Worm (Caenorhabditis elegans) whole organism, L1 larva: ENCODE results near the gene wrt-2.
A peak's percentile ranks its signal among the peaks of the same experiment; 100 is the strongest.

Source experiments
- C04F5.9 ChIP-seq: sonication (generic microtip); optimal IDR thresholded peaks from 2 replicates; lab custom pipeline; 2016; ENCODE audit warnings: missing genetic modification characterization, missing compliant biosample characterization
- Y116A8C.19 ChIP-seq: sonication (generic microtip); optimal IDR thresholded peaks from 2 replicates; lab custom pipeline; 2016; ENCODE audit warnings: missing compliant biosample characterization, missing genetic modification characterization, borderline replicate concordance
- aha-1 ChIP-seq: fragments of 150-350 bp; optimal IDR thresholded peaks from 2 replicates; lab custom pipeline; 2014; ENCODE audit warnings: missing biosample characterization, missing genetic modification characterization
- alr-1 ChIP-seq: fragments of 200-800 bp; sonication (Bioruptor generic); optimal IDR thresholded peaks from 2 replicates; lab custom pipeline; 2018; ENCODE audit warnings: borderline replicate concordance, mild to moderate bottlenecking, missing genetic modification characterization, missing compliant biosample characterization
- aly-2 ChIP-seq: fragments of 150-350 bp; optimal IDR thresholded peaks from 2 replicates; lab custom pipeline; 2014; ENCODE audit warnings: missing biosample characterization, missing genetic modification characterization
- ama-1 ChIP-seq: fragments of 150-350 bp; optimal IDR thresholded peaks from 2 replicates; lab custom pipeline; 2014
- blmp-1 ChIP-seq: fragments of 150-350 bp; optimal IDR thresholded peaks from 2 replicates; lab custom pipeline; 2014; ENCODE audit warnings: missing biosample characterization, missing genetic modification characterization
- ceh-82 ChIP-seq, 3 experiments: fragments of 150-350 bp in 1 of 3; sonication (generic microtip) in 2 of 3; optimal IDR thresholded peaks; 2 replicates each; lab custom pipeline; 2014 to 2017; ENCODE audit warnings: missing biosample characterization in 3 of 3, missing genetic modification characterization in 3 of 3
- ceh-88 ChIP-seq: fragments of 200-800 bp; sonication (Bioruptor generic); IDR thresholded peaks from 2 replicates; pipeline ENCODE4 v1.3.6; 2022; ENCODE audit warnings: missing genetic modification characterization, missing compliant biosample characterization
- ces-1 ChIP-seq: fragments of 150-350 bp; optimal IDR thresholded peaks from 2 replicates; lab custom pipeline; 2014; ENCODE audit warnings: missing biosample characterization, missing genetic modification reagents, missing genetic modification characterization
- dpl-1 ChIP-seq, 3 experiments: fragments of 150-350 bp in 2 of 3; sonication (generic microtip) in 1 of 3; optimal IDR thresholded peaks; 2 replicates each; lab custom pipeline; 2014 to 2017; ENCODE audit warnings: missing biosample characterization in 3 of 3, missing genetic modification characterization in 3 of 3, missing genetic modification reagents in 3 of 3
- dsc-1 ChIP-seq: sonication (generic microtip); optimal IDR thresholded peaks from 2 replicates; lab custom pipeline; 2016; ENCODE audit warnings: mild to moderate bottlenecking, missing genetic modification characterization, missing compliant biosample characterization
- efl-1 ChIP-seq, 4 experiments: fragments of 150-350 bp; optimal IDR thresholded peaks in 3 of 4; peaks in 1 of 4; 1 replicate in 1 of 4; 2 replicates in 3 of 4; lab custom pipeline; 2014; ENCODE audit warnings: missing biosample characterization in 2 of 4, missing genetic modification characterization in 2 of 4, missing genetic modification reagents in 2 of 4
- efl-3 ChIP-seq: fragments of 200-800 bp; sonication (Bioruptor generic); optimal IDR thresholded peaks from 2 replicates; lab custom pipeline; 2018; ENCODE audit warnings: mild to moderate bottlenecking, missing genetic modification characterization, missing compliant biosample characterization
- egl-13 ChIP-seq: sonication (generic microtip); optimal IDR thresholded peaks from 2 replicates; lab custom pipeline; 2016; ENCODE audit warnings: missing genotype, missing genetic modification reagents, missing genetic modification characterization, missing compliant biosample characterization
- elt-2 ChIP-seq: sonication (generic microtip); optimal IDR thresholded peaks from 2 replicates; lab custom pipeline; 2016; ENCODE audit warnings: missing genetic modification characterization, mild to moderate bottlenecking, inconsistent platforms, missing compliant biosample characterization, missing genetic modification reagents
- elt-3 ChIP-seq, 6 experiments: fragments of 150-350 bp in 1 of 6; sonication (generic microtip); optimal IDR thresholded peaks; 2 replicates each; lab custom pipeline; 2017 to 2018; ENCODE audit warnings: missing biosample characterization in 6 of 6, missing genetic modification characterization in 6 of 6, inconsistent platforms in 1 of 6
- fkh-10 ChIP-seq: sonication (generic microtip); optimal IDR thresholded peaks from 2 replicates; lab custom pipeline; 2017; ENCODE audit warnings: missing biosample characterization, missing genetic modification reagents, missing genetic modification characterization
- fkh-4 ChIP-seq: sonication (generic microtip); optimal IDR thresholded peaks from 2 replicates; lab custom pipeline; 2016; ENCODE audit warnings: missing compliant biosample characterization, missing genetic modification characterization, borderline replicate concordance
- hlh-4 ChIP-seq: sonication (generic microtip); optimal IDR thresholded peaks from 2 replicates; lab custom pipeline; 2016; ENCODE audit warnings: mild to moderate bottlenecking, missing genetic modification characterization, missing compliant biosample characterization
- hpl-2 ChIP-seq: fragments of 150-350 bp; optimal IDR thresholded peaks from 2 replicates; lab custom pipeline; 2014; ENCODE audit warnings: missing biosample characterization, missing genetic modification reagents, missing genetic modification characterization
- isw-1 ChIP-seq: fragments of 200-800 bp; sonication (Bioruptor generic); IDR thresholded peaks from 2 replicates; pipeline ENCODE4 v1.3.6; 2022; ENCODE audit warnings: missing genetic modification characterization, missing compliant biosample characterization
- lin-13 ChIP-seq: fragments of 150-350 bp; optimal IDR thresholded peaks from 2 replicates; lab custom pipeline; 2014; ENCODE audit warnings: missing biosample characterization, missing genetic modification reagents, missing genetic modification characterization
- lin-15B ChIP-seq: fragments of 150-350 bp; sonication (generic microtip); optimal IDR thresholded peaks from 3 replicates; lab custom pipeline; 2014; ENCODE audit warnings: missing biosample characterization, missing genetic modification characterization
- lin-39 ChIP-seq: fragments of 150-350 bp; optimal IDR thresholded peaks from 2 replicates; lab custom pipeline; 2014; ENCODE audit warnings: missing biosample characterization, missing genetic modification reagents, missing genetic modification characterization
- lsy-2 ChIP-seq, 2 experiments: fragments of 150-350 bp; optimal IDR thresholded peaks; 2 replicates each; lab custom pipeline; 2014; ENCODE audit warnings: missing biosample characterization in 2 of 2, missing genetic modification characterization in 2 of 2
- mdl-1 ChIP-seq, 2 experiments: fragments of 150-350 bp; optimal IDR thresholded peaks; 2 replicates each; lab custom pipeline; 2014 to 2017; ENCODE audit warnings: missing biosample characterization in 2 of 2, missing genetic modification characterization in 2 of 2, inconsistent platforms in 1 of 2
- mef-2 ChIP-seq: fragments of 150-350 bp; optimal IDR thresholded peaks from 2 replicates; lab custom pipeline; 2014; ENCODE audit warnings: missing biosample characterization, missing genetic modification characterization
- mep-1 ChIP-seq: fragments of 150-350 bp; optimal IDR thresholded peaks from 2 replicates; lab custom pipeline; 2014; ENCODE audit warnings: missing biosample characterization, missing genetic modification characterization
- nhr-11 ChIP-seq: fragments of 150-350 bp; optimal IDR thresholded peaks from 2 replicates; lab custom pipeline; 2014; ENCODE audit warnings: missing biosample characterization, missing genetic modification characterization
- nhr-12 ChIP-seq: sonication (generic microtip); optimal IDR thresholded peaks from 2 replicates; lab custom pipeline; 2017; ENCODE audit warnings: missing biosample characterization, missing genetic modification characterization
- nhr-19 ChIP-seq: fragments of 200-800 bp; sonication (Bioruptor generic); conservative IDR thresholded peaks from 2 replicates; pipeline ENCODE4 v1.3.6; 2022; ENCODE audit warnings: missing genetic modification characterization, missing compliant biosample characterization
- nhr-20 ChIP-seq: sonication (generic microtip); optimal IDR thresholded peaks from 2 replicates; lab custom pipeline; 2016; ENCODE audit warnings: mild to moderate bottlenecking, missing genetic modification characterization, missing compliant biosample characterization
- nhr-28 ChIP-seq: fragments of 150-350 bp; optimal IDR thresholded peaks from 2 replicates; lab custom pipeline; 2014; ENCODE audit warnings: missing biosample characterization, missing genetic modification characterization
- nhr-84 ChIP-seq: sonication (generic microtip); optimal IDR thresholded peaks from 2 replicates; lab custom pipeline; 2017; ENCODE audit warnings: missing biosample characterization, missing genetic modification characterization
- nhr-85 ChIP-seq: sonication (generic microtip); peaks from one replicate; lab custom pipeline; 2016; ENCODE audit warnings: missing genetic modification characterization, inconsistent platforms, missing compliant biosample characterization
- pqm-1 ChIP-seq: sonication (generic microtip); optimal IDR thresholded peaks from 3 replicates; lab custom pipeline; 2017; ENCODE audit warnings: missing biosample characterization, missing genetic modification characterization
- rnt-1 ChIP-seq: sonication (generic microtip); optimal IDR thresholded peaks from 2 replicates; lab custom pipeline; 2016; ENCODE audit warnings: mild to moderate bottlenecking, missing genetic modification characterization, moderate library complexity, missing compliant biosample characterization
- sox-4 ChIP-seq: sonication (generic microtip); optimal IDR thresholded peaks from 2 replicates; lab custom pipeline; 2016; ENCODE audit warnings: missing genetic modification characterization, missing compliant biosample characterization
- sptf-1 ChIP-seq: fragments of 150-350 bp; optimal IDR thresholded peaks from 2 replicates; lab custom pipeline; 2014; ENCODE audit warnings: missing biosample characterization, missing genetic modification characterization
- tbx-2 ChIP-seq: sonication (generic microtip); optimal IDR thresholded peaks from 2 replicates; lab custom pipeline; 2016; ENCODE audit warnings: missing genetic modification characterization, missing compliant biosample characterization
- unc-130 ChIP-seq: fragments of 150-350 bp; optimal IDR thresholded peaks from 2 replicates; lab custom pipeline; 2017; ENCODE audit warnings: missing biosample characterization, missing genetic modification characterization, inconsistent platforms
- unc-30 ChIP-seq: sonication (generic microtip); optimal IDR thresholded peaks from 2 replicates; lab custom pipeline; 2017; ENCODE audit warnings: missing biosample characterization, missing genetic modification characterization
- xbp-1 ChIP-seq: sonication (generic microtip); optimal IDR thresholded peaks from 2 replicates; lab custom pipeline; 2016; ENCODE audit warnings: missing genetic modification characterization, missing compliant biosample characterization
- ztf-11 ChIP-seq, 2 experiments: sonication (generic microtip); optimal IDR thresholded peaks; 2 replicates each; lab custom pipeline; 2016 to 2017; ENCODE audit warnings: missing genetic modification characterization in 2 of 2, missing biosample characterization in 1 of 2, missing compliant biosample characterization in 1 of 2

Gene wrt-2

ce11 chrX:3089894-3090414, 4.2 kb downstream of the wrt-2 start (continued):
- TF ChIP-seq mef-2 (tag; lab: Kevin White, UChicago), result no peak
- TF ChIP-seq nhr-28, result no peak
- TF ChIP-seq ama-1 (lab: Kevin White, UChicago), result no peak
- TF ChIP-seq lsy-2 (tag; optimal IDR thresholded peaks at IDR 0.05; lab: Kevin White, UChicago), result peak in 1 of 2 experiments; percentile 34
- no peak for TF ChIP-seq xbp-1 (tag; lab: Kevin White, UChicago)
- peak in 1 of 2 experiments; percentile 57 for TF ChIP-seq mdl-1 (tag; optimal IDR thresholded peaks at IDR 0.05; lab: Kevin White, UChicago)
- TF ChIP-seq lin-15B (tag; lab: Kevin White, UChicago), result no peak
- peak; percentile 59 for TF ChIP-seq rnt-1 (tag; lab: Kevin White, UChicago)
- TF ChIP-seq pqm-1 (tag; lab: Kevin White, UChicago), result peak; percentile 25
- TF ChIP-seq ztf-11 (tag; optimal IDR thresholded peaks at IDR 0.05; lab: Kevin White, UChicago), result no peak

- TF ChIP-seq ceh-88 (no peak), aly-2 (tag; lab: Kevin White, UChicago) (no peak), xbp-1 (tag; lab: Kevin White, UChicago) (no peak), efl-1 (optimal IDR thresholded peaks at IDR 0.05; lab: Kevin White, UChicago) (no peak), efl-1 (GFP tag; optimal IDR thresholded peaks at IDR 0.05 in 1 of 2; lab: Kevin White, UChicago) (peak in 1 of 2 experiments; percentile 91), fkh-4 (tag; lab: Kevin White, UChicago) (no peak), nhr-12 (tag; lab: Kevin White, UChicago) (no peak), dpl-1 (GFP tag; optimal IDR thresholded peaks at IDR 0.05; lab: Kevin White, UChicago) (peak in 1 of 3 experiments; percentile 10), sox-4 (tag; lab: Kevin White, UChicago) (no peak), lin-15B (tag; lab: Kevin White, UChicago) (no peak), C04F5.9 (no peak), mep-1 (no peak), nhr-19 (GFP tag; lab: Robert Waterston, UW) (no peak), nhr-11 (no peak), ztf-11 (tag; optimal IDR thresholded peaks at IDR 0.05; lab: Kevin White, UChicago) (no peak), hlh-4 (tag; lab: Kevin White, UChicago) (no peak), egl-13 (no peak), lin-13 (GFP tag; lab: Kevin White, UChicago) (no peak), tbx-2 (tag; lab: Kevin White, UChicago) (no peak), ceh-82 (tag; optimal IDR thresholded peaks at IDR 0.05; lab: Kevin White, UChicago) (no peak), blmp-1 (peak; percentile 54), fkh-10 (GFP tag; lab: Kevin White, UChicago) (no peak)
- TF ChIP-seq, all 84 proteins: peak for 3
Observed at ce11 chrX:3089423-3089822, 4.7 kb downstream of the wrt-2 start, which contains the start of gene pccb-1. TSS of gene pccb-1 (plus strand) at chrX:3089549.

DNA sequence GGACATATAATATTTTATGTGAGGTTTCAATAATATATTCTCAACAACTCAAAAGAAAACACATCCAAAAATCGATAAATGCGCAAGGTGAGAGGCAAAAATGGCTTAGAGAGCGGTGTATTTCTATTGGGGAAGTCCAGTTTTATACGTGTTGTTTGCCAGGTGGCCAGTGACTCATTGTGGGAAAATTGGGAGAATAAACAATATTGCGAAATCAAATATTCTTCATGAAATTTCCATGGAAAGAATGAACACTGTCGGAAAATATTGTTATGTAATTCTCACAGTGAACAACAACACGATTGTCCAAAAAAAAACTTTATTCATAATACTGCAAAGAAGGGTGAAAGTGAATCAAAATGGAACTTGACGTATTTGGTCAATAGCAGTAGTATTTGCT, 6.5 kb downstream of the wrt-2 start:
- TF ChIP-seq nhr-19 (GFP tag; lab: Robert Waterston, UW) (no peak), unc-130 (tag; lab: Kevin White, UChicago) (no peak), efl-1 (optimal IDR thresholded peaks at IDR 0.05; lab: Kevin White, UChicago) (no peak), efl-1 (GFP tag; optimal IDR thresholded peaks at IDR 0.05 in 1 of 2; lab: Kevin White, UChicago) (peak in 1 of 2 experiments; percentile 60)

- no peak for TF ChIP-seq ama-1 (lab: Kevin White, UChicago)
- TF ChIP-seq hpl-2 (GFP tag; lab: Kevin White, UChicago), result no peak
Observed at ce11 chrX:3087245-3087644, 6.9 kb downstream of the wrt-2 start, which contains the start of gene F52E4.5. TSS of gene F52E4.5 (minus strand) at chrX:3087345.

DNA sequence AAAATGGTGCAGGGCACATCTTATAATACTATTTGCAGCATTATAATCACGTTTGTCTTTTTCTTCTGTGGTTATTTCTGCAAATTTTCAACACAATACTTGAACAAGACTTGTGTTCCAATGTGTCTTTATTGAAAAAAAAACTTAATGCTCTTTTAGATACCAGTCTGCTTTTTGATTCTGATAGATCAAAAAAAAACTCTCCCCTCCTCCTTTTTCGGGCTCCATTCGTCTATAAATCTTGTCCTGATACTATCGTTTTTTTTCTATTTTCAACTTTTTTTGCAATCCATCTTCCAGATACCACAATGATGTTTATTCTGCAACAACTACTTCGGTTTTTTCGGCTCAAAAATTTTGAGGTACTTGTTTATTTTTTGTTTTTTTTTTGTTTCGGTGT, 13.3 kb downstream of the wrt-2 start, which contains the start of gene twk-16:
Gene twk-16, plus strand, starts transcription at position 301 of the 400 bp plus-strand sequence.
- no peak for TF ChIP-seq elt-2 (tag; lab: Kevin White, UChicago)
- TF ChIP-seq lsy-2 (tag; optimal IDR thresholded peaks at IDR 0.05; lab: Kevin White, UChicago), result no peak
- no peak for TF ChIP-seq lin-39
- TF ChIP-seq alr-1 (tag; lab: Kevin White, UChicago), result no peak
- no peak for TF ChIP-seq nhr-11
- no peak for TF ChIP-seq nhr-85 (tag; lab: Kevin White, UChicago)
- TF ChIP-seq unc-30, result no peak
- TF ChIP-seq isw-1 (GFP tag; lab: Robert Waterston, UW), result no peak
- TF ChIP-seq efl-3 (GFP tag; lab: Kevin White, UChicago), result no peak
- TF ChIP-seq aha-1 (tag; lab: Kevin White, UChicago), result no peak
- no peak for TF ChIP-seq ces-1 (GFP tag; lab: Kevin White, UChicago)
- no peak for TF ChIP-seq nhr-28
- TF ChIP-seq elt-3 (tag; optimal IDR thresholded peaks at IDR 0.05; lab: Kevin White, UChicago), result no peak
- TF ChIP-seq Y116A8C.19, result no peak
- TF ChIP-seq nhr-20 (tag; lab: Kevin White, UChicago), result no peak
- TF ChIP-seq dsc-1 (tag; lab: Kevin White, UChicago), result no peak
- TF ChIP-seq dpl-1 (GFP tag; optimal IDR thresholded peaks at IDR 0.05; lab: Kevin White, UChicago), result no peak
- TF ChIP-seq nhr-84, result no peak
- TF ChIP-seq sptf-1, result no peak
- TF ChIP-seq, all 84 proteins: peak for 0
